Worm (Caenorhabditis elegans): ENCODE data around the gene F11F1.1.

DNA sequence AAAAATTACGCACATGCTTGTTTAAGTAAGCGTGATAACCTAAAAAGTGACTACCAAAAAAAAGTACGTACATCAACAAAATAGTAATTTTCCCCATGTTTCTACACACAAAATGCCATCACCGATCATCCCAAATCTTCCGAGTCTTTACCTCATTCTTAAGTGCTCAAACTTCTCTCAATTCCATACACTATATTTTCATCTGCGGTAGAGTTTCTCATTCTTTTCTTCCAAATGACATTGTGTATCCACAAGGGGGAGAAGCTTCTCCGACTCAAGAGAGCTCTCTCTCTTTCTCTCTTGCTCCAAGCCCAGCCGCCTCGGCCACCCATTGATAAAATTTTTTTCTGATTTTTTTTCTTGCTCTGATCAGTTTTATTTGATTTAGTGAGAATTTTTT, 14.1 kb downstream of the F11F1.1 start, which contains the start of gene myo-6:
- no peak for TF ChIP-seq ceh-82 (tag; optimal IDR thresholded peaks at IDR 0.05)
- no peak for TF ChIP-seq aly-2 (tag; optimal IDR thresholded peaks at IDR 0.05)
- TF ChIP-seq lin-35 (GFP tag; optimal IDR thresholded peaks at IDR 0.05): no peak
- TF ChIP-seq lin-14 (GFP tag; optimal IDR thresholded peaks at IDR 0.05): no peak

Measured in whole organism, L1 larva.